Worm (Caenorhabditis elegans) whole organism, L4/young adult: ENCODE measurements around the gene Y47D7A.18.

Source experiments
- dao-5 ChIP-seq: sonication (generic microtip); optimal IDR thresholded peaks from 2 replicates; lab custom pipeline; 2016; ENCODE audit warnings: missing genotype, missing genetic modification characterization, moderate library complexity, missing compliant biosample characterization
- him-1 ChIP-seq: sonication (generic microtip); optimal IDR thresholded peaks from 2 replicates; lab custom pipeline; 2016; ENCODE audit warnings: missing genotype, missing genetic modification reagents, missing genetic modification characterization, missing compliant biosample characterization

DNA sequence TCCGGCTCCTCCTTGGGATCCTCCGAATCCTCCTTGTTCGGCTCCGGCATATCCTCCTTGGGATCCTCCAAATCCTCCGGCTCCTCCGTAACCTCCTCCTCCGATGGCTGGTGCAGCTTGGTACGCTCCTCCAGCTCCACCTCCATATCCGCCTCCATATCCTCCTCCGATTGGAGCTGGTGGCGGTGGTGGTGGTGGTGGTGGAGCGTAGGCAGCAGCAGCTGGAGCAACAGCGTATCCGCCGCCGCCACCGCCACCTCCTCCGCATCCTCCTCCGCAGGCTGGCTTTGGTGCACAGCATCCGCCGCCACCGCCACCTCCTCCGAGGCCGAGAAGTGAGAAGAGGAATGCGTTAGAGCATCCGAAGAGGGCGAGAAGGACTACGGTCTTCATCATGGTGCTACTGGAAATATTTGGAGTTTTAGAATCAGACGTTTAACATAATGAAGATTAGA lies 16.2 kb upstream of the Y47D7A.18 start, which contains the start of gene Y47D7A.15:
- TF ChIP-seq dao-5 (tag; lab: Kevin White, UChicago) (no peak), him-1 (no peak)
